Fruit fly (Drosophila melanogaster) whole organism: ENCODE results near the gene CRMP.

Experiments
- CG8478 ChIP-seq: fragments of >200 bp; optimal IDR thresholded peaks from 2 replicates; lab custom pipeline; 2018; ENCODE audit warnings: inconsistent platforms
- Dll ChIP-seq: fragments of >200 bp; optimal IDR thresholded peaks from 2 replicates; lab custom pipeline; 2017
- EcR ChIP-seq, 2 experiments: fragments of >200 bp; optimal IDR thresholded peaks; 2 replicates each; lab custom pipeline; 2017; ENCODE audit warnings: missing biosample characterization in 2 of 2, missing genetic modification characterization in 2 of 2, missing genetic modification reagents in 2 of 2
- pan ChIP-seq: fragments of >200 bp; optimal IDR thresholded peaks from 2 replicates; lab custom pipeline; 2017
- psq ChIP-seq: fragments of >200 bp; optimal IDR thresholded peaks from 2 replicates; lab custom pipeline; 2017
- usp ChIP-seq: fragments of >200 bp; optimal IDR thresholded peaks from 2 replicates; lab custom pipeline; 2017; ENCODE audit warnings: missing biosample characterization, missing genetic modification characterization, mixed read lengths

Gene CRMP

DNA sequence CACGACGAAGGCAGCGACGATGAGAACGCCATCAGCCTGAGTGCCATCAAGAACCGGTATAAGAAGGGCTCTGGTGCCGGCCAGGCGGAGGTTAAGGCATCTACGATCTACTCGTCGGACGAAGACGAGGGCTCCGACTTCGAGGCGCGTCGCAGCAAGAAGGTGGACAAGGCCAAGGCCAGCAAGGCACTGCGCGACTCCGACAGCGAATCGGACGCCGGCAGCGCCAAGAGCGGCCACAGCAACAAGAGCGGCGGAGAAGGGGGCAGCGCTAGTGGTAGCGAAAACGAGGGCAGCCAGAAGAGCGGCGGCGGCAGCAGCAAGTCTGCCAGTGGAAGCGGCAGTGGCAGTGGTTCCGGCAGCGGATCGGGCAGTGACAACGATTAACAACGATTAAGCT, 44.6 kb downstream of the CRMP start:
- TF ChIP-seq EcR (GFP tag; optimal IDR thresholded peaks at IDR 0.05; lab: Kevin White, UChicago) (no peak), pan (lab: Kevin White, UChicago) (no peak), psq (lab: Kevin White, UChicago) (no peak), CG8478 (lab: Kevin White, UChicago) (no peak)

DNA sequence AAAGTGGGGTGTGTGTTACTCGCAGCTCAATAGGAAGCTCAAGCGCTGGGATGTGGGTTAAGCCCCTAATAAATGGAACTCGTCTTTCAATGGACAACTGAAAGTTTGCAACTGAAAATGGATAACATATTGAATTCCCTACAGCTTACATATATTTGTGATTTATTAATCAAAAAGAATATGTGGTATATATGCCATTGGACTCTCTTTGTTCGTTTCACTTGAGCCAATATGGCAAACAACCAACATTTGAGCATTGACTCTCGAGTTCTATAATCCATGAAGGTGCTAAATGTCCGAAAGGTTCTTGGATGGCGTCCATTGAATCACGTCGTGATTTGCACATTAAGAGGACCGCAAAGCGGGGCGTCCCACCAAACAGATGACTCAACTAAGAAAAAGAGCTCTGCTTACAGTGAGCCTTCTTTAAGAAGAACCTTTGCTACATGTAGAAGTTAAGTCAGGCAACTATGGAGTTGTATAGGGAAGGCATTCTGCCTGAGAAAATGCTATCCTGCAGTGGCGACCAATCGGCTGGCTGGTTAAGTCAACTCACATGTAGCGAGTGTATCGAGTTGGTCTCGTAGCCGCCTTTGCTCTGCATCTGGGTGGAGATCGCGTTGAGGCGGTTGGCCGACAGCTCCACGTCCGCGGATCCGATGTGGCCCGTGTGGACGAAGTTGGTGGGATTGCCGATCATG, 47.2 kb downstream of the CRMP start:
- TF ChIP-seq pan (lab: Kevin White, UChicago) = no peak
- TF ChIP-seq Dll (lab: Kevin White, UChicago) = no peak
- no peak for TF ChIP-seq usp (GFP tag; lab: Kevin White, UChicago)
- no peak for TF ChIP-seq EcR (GFP tag; optimal IDR thresholded peaks at IDR 0.05; lab: Kevin White, UChicago)
- no peak for TF ChIP-seq psq (lab: Kevin White, UChicago)
- TF ChIP-seq CG8478 (lab: Kevin White, UChicago) = no peak

DNA sequence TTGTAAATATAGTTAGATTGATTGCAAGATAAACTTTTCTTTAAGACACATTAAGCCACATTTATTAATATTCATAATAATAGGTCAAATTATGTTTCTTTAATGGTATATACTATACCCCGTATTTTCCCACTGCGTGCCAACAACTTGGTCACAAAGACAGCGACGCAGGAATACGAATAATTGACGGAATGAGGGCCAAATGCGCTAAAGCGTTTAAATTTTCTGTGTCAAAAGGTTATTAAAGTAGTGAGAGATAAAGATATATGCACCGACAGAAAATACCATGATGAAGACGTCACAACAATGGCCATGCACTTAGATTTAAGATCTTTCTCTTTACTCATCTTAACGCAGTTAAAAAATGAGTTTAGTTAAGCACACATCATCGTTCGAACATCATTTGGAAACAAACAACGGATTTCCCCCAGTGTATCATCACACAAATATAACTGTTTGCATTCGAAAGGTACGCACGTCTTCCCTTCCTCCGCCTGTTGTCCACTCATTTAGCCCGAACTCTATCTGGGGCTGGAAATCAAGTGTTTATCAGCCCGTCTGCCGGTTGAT, 49.6 kb downstream of the CRMP start:
- no peak for TF ChIP-seq EcR (GFP tag; optimal IDR thresholded peaks at IDR 0.05; lab: Kevin White, UChicago)
- no peak for TF ChIP-seq psq (lab: Kevin White, UChicago)
- no peak for TF ChIP-seq pan (lab: Kevin White, UChicago)
- TF ChIP-seq Dll (lab: Kevin White, UChicago) = no peak
- no peak for TF ChIP-seq CG8478 (lab: Kevin White, UChicago)
- no peak for TF ChIP-seq usp (GFP tag; lab: Kevin White, UChicago)

DNA sequence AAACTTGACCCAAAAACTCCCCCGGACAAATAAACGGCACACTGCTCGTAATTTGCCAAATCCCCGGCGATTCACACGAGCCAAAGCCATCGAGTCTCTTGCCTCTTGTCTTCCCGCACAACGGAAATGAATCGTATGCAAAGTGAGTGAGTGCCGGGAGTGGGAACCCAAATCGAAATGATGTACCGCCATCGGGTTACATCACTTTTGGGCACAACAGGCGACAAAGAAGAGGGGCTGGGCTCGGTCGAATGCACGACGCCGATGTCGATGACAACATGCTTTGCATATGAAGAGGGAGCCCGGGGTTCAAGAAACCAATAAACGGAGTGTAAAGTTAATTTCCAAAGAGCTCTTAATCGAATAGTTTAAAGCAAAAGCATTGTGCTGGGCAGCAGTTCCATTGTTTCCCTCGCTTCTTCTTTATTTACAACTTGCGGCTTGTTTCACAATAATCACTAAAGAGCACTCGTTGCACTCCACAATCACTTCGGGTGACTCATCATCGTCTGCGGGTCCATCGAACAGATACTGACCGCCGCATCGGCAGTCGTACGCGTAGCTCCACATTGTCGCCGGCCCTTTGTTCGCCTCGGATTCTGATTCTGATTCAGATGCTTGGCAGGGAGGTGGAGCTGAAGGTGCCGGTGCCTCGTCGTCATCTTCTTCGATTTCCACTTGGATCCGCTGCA, 51.0 kb downstream of the CRMP start:
- no peak for TF ChIP-seq Dll (lab: Kevin White, UChicago)
- no peak for TF ChIP-seq EcR (GFP tag; optimal IDR thresholded peaks at IDR 0.05; lab: Kevin White, UChicago)
- no peak for TF ChIP-seq psq (lab: Kevin White, UChicago)
- no peak for TF ChIP-seq pan (lab: Kevin White, UChicago)
- TF ChIP-seq CG8478 (lab: Kevin White, UChicago) = no peak
- no peak for TF ChIP-seq usp (GFP tag; lab: Kevin White, UChicago)

DNA sequence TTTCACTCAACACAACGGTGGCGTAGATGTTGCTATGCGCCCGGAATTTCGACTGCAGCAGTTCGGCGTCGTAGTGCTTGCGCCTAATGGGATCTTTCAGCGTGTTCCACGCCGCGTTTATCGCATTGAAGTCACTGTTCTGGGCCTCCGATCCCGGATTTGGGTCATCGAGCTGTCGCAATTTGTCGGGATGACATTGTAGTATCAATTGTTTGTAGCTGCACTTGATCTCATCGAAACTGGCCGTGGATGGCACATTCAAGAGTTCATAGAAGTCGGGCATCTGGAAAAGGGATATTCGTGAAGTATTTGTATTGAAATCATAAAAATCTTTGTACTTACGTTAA, 51.5 kb downstream of the CRMP start:
- TF ChIP-seq CG8478 (lab: Kevin White, UChicago) = no peak
- no peak for TF ChIP-seq usp (GFP tag; lab: Kevin White, UChicago)
- TF ChIP-seq pan (lab: Kevin White, UChicago) = no peak
- no peak for TF ChIP-seq Dll (lab: Kevin White, UChicago)
- no peak for TF ChIP-seq EcR (GFP tag; optimal IDR thresholded peaks at IDR 0.05; lab: Kevin White, UChicago)
- no peak for TF ChIP-seq psq (lab: Kevin White, UChicago)

DNA sequence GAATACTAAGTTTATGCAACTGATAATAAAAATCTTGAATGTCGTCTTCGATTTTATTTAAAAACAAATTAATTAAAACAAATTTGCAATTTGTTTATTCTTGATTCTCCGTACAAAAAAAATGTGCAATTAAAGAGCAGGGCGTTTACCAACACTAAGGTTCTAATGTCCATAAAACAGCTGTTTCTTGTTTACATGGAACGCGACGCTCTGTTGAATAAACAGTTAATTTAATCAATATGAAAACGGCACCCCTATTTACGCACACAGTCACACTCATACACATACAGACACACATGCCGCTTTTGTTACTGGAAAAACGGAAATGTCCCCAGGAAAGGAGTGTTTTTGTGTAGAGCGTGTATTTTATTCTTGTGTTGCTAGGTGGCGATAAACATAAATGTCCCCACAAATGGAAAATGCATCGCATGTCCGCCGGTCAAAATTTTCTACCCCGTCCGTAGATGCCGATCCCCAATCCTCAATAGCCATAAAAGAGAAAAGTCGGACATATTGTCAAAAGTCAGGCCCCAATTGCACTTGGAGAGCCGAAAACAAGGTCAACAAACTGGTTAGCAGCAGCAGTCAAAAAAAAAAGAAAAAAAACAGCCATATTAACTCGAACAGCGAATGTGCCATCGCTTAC, 52.2 kb downstream of the CRMP start:
- TF ChIP-seq pan (lab: Kevin White, UChicago) (no peak), psq (lab: Kevin White, UChicago) (no peak), EcR (GFP tag; optimal IDR thresholded peaks at IDR 0.05; lab: Kevin White, UChicago) (no peak), usp (GFP tag; lab: Kevin White, UChicago) (no peak), Dll (lab: Kevin White, UChicago) (no peak), CG8478 (lab: Kevin White, UChicago) (no peak)

DNA sequence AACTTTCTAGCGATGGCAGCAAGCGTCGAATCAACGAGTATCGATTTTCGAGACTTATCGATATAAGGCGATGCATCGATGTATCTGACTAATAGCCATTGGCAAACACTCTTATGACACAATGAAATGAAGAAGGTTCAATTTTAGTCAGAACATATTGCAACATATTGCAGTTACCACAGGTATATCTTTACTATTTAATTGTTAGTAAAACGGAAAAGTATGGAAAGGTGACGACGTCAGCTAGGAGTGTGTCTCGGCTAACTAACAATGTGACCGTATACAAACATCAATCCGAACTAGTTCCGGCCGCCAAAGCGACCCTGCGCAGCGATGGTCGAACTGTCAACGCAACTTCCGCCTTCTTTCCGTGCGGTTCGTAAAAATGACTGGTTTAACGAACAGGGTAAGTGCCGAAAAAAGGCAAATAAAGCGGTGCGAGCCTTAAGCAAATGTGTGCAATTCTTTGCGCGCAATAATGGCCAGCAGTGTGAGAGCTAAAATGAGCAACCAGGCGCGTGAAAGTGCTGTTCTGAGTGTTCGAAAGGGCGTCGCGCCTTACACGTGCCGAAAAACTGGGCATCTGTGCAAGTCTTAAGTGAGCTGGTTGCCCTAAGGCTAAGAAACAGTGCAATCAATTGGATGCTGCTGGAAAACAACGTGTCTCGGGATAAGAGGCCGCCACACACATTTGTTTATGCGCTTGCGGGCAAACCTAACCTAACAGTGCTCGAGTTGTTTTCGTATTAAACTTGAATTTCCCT, 53.4 kb downstream of the CRMP start, which contains the start of the genes Dph4, Spec2 and RpL13A:
TSS of gene Dph4 (minus strand) at position 11 of the 764 bp plus-strand sequence.
TSS of gene Spec2 (minus strand) at position 11 of the 764 bp plus-strand sequence.
TSS of gene RpL13A (plus strand) at position 360 of the 764 bp plus-strand sequence.
- no peak for TF ChIP-seq usp (GFP tag; lab: Kevin White, UChicago)
- TF ChIP-seq Dll (lab: Kevin White, UChicago) = no peak
- no peak for TF ChIP-seq CG8478 (lab: Kevin White, UChicago)

DNA sequence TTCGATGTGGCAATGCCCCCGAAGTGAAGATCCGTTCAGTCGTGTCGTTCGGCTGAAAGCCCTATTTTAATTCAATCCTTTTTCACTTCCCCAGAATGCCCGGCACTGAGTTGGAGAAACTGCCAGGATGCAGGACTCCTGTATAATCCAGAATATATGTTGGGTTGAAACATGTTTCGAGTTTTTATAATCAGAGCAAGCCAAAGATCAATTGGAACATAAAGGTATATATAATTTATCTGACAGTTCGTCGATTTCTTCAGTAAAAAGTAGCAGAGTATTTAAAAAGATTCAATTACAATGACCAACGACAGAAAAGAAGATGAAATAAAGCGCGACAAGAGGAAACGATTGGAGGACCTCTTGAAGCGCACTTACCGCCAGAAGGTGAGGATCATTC, 56.6 kb downstream of the CRMP start, which contains the start of gene CG31551:
TSS of gene CG31551 (plus strand) at position 301 of the 400 bp plus-strand sequence.
- TF ChIP-seq usp (GFP tag; lab: Kevin White, UChicago) = no peak
- TF ChIP-seq CG8478 (lab: Kevin White, UChicago) = no peak
- TF ChIP-seq psq (lab: Kevin White, UChicago) = no peak
- TF ChIP-seq EcR (GFP tag; optimal IDR thresholded peaks at IDR 0.05; lab: Kevin White, UChicago) = no peak
- no peak for TF ChIP-seq Dll (lab: Kevin White, UChicago)
- no peak for TF ChIP-seq pan (lab: Kevin White, UChicago)
